Fruit fly (Drosophila melanogaster) whole organism: ENCODE results near the gene CG8907.

Source experiments
- CG8478 ChIP-seq: fragments of >200 bp; optimal IDR thresholded peaks from 2 replicates; lab custom pipeline; 2018; ENCODE audit warnings: inconsistent platforms
- usp ChIP-seq: fragments of >200 bp; optimal IDR thresholded peaks from 2 replicates; lab custom pipeline; 2017; ENCODE audit warnings: missing biosample characterization, missing genetic modification characterization, mixed read lengths

dm6 chr3R:17060244-17060664 is 52.2 kb downstream of the CG8907 start:
- no peak for TF ChIP-seq usp
- no peak for TF ChIP-seq CG8478 (lab: Kevin White, UChicago)
